Fruit fly (Drosophila melanogaster): ENCODE measurements around the gene smp-30.

The smp-30 gene

DNA sequence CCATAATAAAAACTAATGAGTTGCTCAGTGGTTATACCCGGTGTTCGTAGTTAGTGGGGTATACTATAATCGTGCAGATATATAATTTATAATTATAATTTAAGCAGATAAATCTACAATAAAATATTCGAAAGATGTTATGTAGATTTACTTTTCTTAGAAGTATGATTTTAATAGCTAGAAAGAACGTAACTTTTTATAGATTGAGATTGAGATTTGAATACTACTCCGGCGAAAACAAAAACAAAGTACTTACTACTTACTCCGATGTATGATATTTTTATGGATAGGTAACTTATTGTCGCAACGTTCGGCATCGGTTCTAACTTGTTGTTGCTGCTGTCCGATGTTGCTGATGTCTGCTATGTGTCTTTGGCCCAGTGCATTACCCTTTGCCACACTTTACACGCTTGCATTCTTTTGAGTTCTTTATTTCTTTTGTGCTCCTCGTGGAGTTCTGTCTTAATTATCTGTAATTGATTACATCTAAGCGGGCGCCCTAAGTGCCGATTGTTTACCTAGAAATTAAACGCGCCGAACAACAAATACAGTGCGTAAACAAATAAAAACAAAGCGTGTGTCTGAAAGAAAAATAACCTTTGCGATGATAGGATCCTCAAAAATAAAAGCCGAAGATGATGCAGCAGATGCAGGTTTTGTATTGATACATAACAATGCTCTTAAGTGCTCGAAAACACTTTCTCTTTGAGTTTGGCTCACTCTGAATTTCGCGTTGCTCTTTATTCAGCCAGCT lies 2.5 kb downstream of the smp-30 start (continued):
- TF ChIP-seq ATbp (GFP tag; optimal IDR thresholded peaks at IDR 0.05): no peak
- no peak for TF ChIP-seq MESR4 (GFP tag; optimal IDR thresholded peaks at IDR 0.05)
- no peak for TF ChIP-seq Ets65A (GFP tag)
- TF ChIP-seq CG8089 (GFP tag; optimal IDR thresholded peaks at IDR 0.05): no peak
- TF ChIP-seq CG9817 (tag; optimal IDR thresholded peaks at IDR 0.05): no peak
- no peak for TF ChIP-seq Six4 (GFP tag; optimal IDR thresholded peaks at IDR 0.05)
- no peak for TF ChIP-seq CG13775 (GFP tag; optimal IDR thresholded peaks at IDR 0.05)
- TF ChIP-seq abd-A (tag; optimal IDR thresholded peaks at IDR 0.05): no peak
- no peak for TF ChIP-seq sim (GFP tag; IDR thresholded peaks at IDR 0.05)
- TF ChIP-seq kni (GFP tag; optimal IDR thresholded peaks at IDR 0.05): no peak
- TF ChIP-seq ara (GFP tag; IDR thresholded peaks at IDR 0.05): no peak
- TF ChIP-seq CG3995 (GFP tag; optimal IDR thresholded peaks at IDR 0.05): no peak
- TF ChIP-seq fd3F (GFP tag; optimal IDR thresholded peaks at IDR 0.05): no peak

DNA sequence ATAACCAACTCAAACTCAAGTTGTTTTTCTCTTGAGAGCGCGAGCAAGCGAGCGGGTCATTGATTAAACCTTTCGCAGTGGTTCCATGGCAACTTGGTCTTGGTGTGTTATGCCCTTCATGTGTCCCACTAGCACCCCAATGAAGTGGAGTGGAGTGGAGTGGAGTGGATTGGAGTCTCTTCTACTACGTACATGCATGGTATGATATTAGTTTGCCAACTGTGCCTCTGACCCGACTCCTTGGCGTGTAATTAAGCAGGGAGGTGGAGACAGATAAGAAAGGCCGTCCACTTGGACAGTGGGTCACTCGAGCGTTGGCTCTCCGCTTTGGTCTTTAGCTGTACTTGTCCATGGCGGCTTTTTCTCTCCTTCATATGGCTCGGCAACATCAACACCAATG lies 3.1 kb downstream of the smp-30 start:
- TF ChIP-seq CG8944 (GFP tag; optimal IDR thresholded peaks at IDR 0.05): no peak
- no peak for TF ChIP-seq CG17359 (tag; optimal IDR thresholded peaks at IDR 0.05)
- peak; percentile 69; the same call in 1 of the 4 replicates for TF ChIP-seq chinmo (GFP tag; IDR thresholded peaks at IDR 0.05; ENCODE audit: partially characterized antibody)
- TF ChIP-seq CG10431 (GFP tag; optimal IDR thresholded peaks at IDR 0.05): no peak
- 0 out of 2 replicates have a peak, but pooled peaks have one; percentile 19 for TF ChIP-seq CG11085 (GFP tag; IDR thresholded peaks at IDR 0.05)
- peak in 1 of 2 experiments; percentile 66 for TF ChIP-seq Hr78 (GFP tag; optimal IDR thresholded peaks at IDR 0.05)
- no peak for TF ChIP-seq Mes4 (GFP tag; optimal IDR thresholded peaks at IDR 0.05)
- 0 out of 3 replicates have a peak, but pooled peaks have one; percentile 11 for TF ChIP-seq zen2 (GFP tag; IDR thresholded peaks at IDR 0.05; ENCODE audit: partially characterized antibody)
- TF ChIP-seq Med (GFP tag): peak; percentile 53
- TF ChIP-seq z (GFP tag; IDR thresholded peaks at IDR 0.05): peak; percentile 91
- peak; percentile 2 for TF ChIP-seq Camta (GFP tag; optimal IDR thresholded peaks at IDR 0.05)
- TF ChIP-seq CG43689 (GFP tag; IDR thresholded peaks at IDR 0.05): no peak
- TF ChIP-seq CG14441 (GFP tag; IDR thresholded peaks at IDR 0.05): no peak
- 0 out of 2 replicates have a peak, but pooled peaks have one; percentile 26 for TF ChIP-seq vvl (GFP tag; IDR thresholded peaks at IDR 0.05)
- TF ChIP-seq hth (optimal IDR thresholded peaks at IDR 0.05): no peak
- TF ChIP-seq Opbp (GFP tag; IDR thresholded peaks at IDR 0.05; ENCODE audit: partially characterized antibody): peak; percentile 41; the same call in 1 of the 3 replicates
- peak; percentile 61; the same call in 1 of the 3 replicates for TF ChIP-seq CG2199 (GFP tag; IDR thresholded peaks at IDR 0.05)
- TF ChIP-seq vnd (GFP tag; IDR thresholded peaks at IDR 0.05; ENCODE audit: partially characterized antibody): peak; percentile 34; the same call in 1 of the 3 replicates
- TF ChIP-seq sug (tag; optimal IDR thresholded peaks at IDR 0.05): peak; percentile 72
- no peak for TF ChIP-seq CG4424 (GFP tag; optimal IDR thresholded peaks at IDR 0.05)
- TF ChIP-seq Dad (GFP tag; optimal IDR thresholded peaks at IDR 0.05): no peak
- no peak for TF ChIP-seq Ets65A (GFP tag)

DNA sequence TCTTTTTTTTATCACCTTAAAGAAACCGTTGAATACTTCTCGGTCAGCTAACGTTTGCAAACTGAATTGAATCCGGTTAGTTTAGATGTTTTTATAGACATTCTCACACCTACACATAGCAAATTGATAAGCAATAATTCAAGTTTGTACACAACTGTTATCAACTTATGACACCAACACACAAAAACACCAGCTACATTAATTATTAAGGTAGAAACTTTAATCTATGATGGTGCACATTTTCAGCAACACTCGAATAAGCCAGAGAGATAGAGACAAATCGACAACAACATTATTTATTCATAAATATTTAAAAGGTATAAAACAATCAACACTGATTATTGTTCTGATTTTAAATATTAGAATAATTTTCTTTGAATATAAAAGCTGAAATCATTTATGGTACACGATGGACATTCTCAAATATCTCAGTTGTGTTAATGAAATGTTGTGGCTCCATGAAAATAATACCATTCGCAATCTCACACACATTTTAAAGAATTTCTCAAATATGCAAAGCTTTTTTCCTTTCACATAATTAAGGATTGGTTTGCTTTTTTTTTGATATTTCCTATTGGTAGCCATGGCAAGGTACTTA lies 3.7 kb downstream of the smp-30 start:
- TF ChIP-seq cg (GFP tag; optimal IDR thresholded peaks at IDR 0.05) (peak; percentile 32), Pdp1 (GFP tag; optimal IDR thresholded peaks at IDR 0.05) (peak in 1 of 2 experiments; percentile 17), Gug (GFP tag; IDR thresholded peaks at IDR 0.05) (no peak), mirr (GFP tag; optimal IDR thresholded peaks at IDR 0.05) (peak; percentile 64), Bgb (GFP tag; IDR thresholded peaks at IDR 0.05; ENCODE audit: partially characterized antibody) (no peak), sug (tag; optimal IDR thresholded peaks at IDR 0.05) (peak; percentile 40), exex (tag; optimal IDR thresholded peaks at IDR 0.05) (peak; percentile 80), eve (GFP tag; optimal IDR thresholded peaks at IDR 0.05) (peak in 1 of 2 experiments; percentile 36), GATAe (GFP tag; conservative IDR thresholded peaks at IDR 0.05) (peak; percentile 46; the same call in 1 of the 2 replicates), CG4404 (GFP tag; IDR thresholded peaks at IDR 0.05) (no peak)

Measured in whole organism, embryonic.